Worm (Caenorhabditis elegans): ENCODE results near the gene F47C12.6.

F47C12.6 gene

DNA sequence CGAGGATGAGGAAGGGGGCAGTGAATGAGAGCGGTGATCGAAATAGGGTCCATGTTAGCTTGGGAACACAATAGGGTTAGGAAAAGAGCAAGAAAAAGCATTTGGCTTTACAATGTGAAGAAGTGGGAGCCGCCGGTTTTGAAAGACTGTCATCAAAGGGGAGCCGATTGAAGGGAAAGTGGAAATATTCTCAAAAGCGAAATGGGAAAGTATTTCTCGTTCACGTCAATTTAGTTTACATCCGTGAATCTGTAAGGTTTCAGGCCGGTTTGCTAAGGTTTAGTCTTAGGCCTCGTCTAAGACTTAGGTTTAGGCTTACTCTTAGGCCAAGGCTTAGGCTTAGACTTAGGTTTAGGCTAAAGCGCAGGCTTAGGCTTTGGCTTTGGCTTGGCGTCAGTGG lies 2.2 kb upstream of the F47C12.6 start, which contains the start of gene F47C12.7:
TSS of gene F47C12.7 (minus strand) at position 101 of the 400 bp plus-strand sequence.
- TF ChIP-seq F13H6.1 (tag; optimal IDR thresholded peaks at IDR 0.05) (no peak), nhr-77 (tag; optimal IDR thresholded peaks at IDR 0.05) (no peak), lin-13 (GFP tag; optimal IDR thresholded peaks at IDR 0.05) (no peak), lin-39 (tag; optimal IDR thresholded peaks at IDR 0.05) (no peak), lin-11 (tag; optimal IDR thresholded peaks at IDR 0.05) (no peak), sem-4 (tag; optimal IDR thresholded peaks at IDR 0.05) (no peak), aly-2 (tag; optimal IDR thresholded peaks at IDR 0.05) (no peak), nhr-129 (tag; optimal IDR thresholded peaks at IDR 0.05) (no peak), unc-39 (tag; optimal IDR thresholded peaks at IDR 0.05) (no peak), ztf-4 (tag; optimal IDR thresholded peaks at IDR 0.05) (no peak), snpc-4 (tag; optimal IDR thresholded peaks at IDR 0.05) (no peak), sma-3 (GFP tag; optimal IDR thresholded peaks at IDR 0.05) (no peak), egl-27 (tag; optimal IDR thresholded peaks at IDR 0.05) (no peak), ceh-82 (tag; optimal IDR thresholded peaks at IDR 0.05) (no peak)

DNA sequence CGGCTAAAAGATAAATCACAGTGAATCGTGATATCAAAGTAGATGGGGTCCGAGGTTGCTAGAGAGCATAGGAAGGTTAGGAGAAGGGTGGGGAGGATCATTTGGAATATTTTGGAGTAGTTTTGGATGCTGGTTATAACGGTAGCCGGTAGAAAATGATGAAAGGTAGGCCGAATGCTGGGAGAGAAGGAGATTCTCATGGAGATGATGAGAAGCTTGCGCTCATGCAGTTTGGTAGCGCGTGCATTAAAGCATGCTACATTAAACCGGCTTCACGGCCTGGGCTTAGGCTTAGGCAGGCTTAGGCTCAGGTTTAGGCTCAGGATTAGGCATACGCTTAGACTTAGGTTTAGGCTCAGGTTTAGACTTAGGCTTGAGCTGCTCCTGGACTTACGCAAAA lies 1.1 kb upstream of the F47C12.6 start, which contains the start of gene F47C12.13:
TSS of gene F47C12.13 (minus strand) at position 101 of the 400 bp plus-strand sequence.
- TF ChIP-seq ztf-1 (GFP tag; conservative IDR thresholded peaks at IDR 0.05) (no peak), dmd-4 (tag; optimal IDR thresholded peaks at IDR 0.05) (no peak), nhr-21 (tag; optimal IDR thresholded peaks at IDR 0.05) (no peak), R02D3.7 (tag; optimal IDR thresholded peaks at IDR 0.05) (no peak), ztf-4 (tag; optimal IDR thresholded peaks at IDR 0.05) (no peak), lin-13 (GFP tag; optimal IDR thresholded peaks at IDR 0.05) (no peak), ceh-16 (tag; optimal IDR thresholded peaks at IDR 0.05) (no peak), unc-55 (GFP tag; optimal IDR thresholded peaks at IDR 0.05) (no peak), blmp-1 (tag; optimal IDR thresholded peaks at IDR 0.05; ENCODE audit: insufficient read depth) (no peak), unc-39 (tag; optimal IDR thresholded peaks at IDR 0.05) (no peak), aly-2 (tag; optimal IDR thresholded peaks at IDR 0.05) (no peak)

DNA sequence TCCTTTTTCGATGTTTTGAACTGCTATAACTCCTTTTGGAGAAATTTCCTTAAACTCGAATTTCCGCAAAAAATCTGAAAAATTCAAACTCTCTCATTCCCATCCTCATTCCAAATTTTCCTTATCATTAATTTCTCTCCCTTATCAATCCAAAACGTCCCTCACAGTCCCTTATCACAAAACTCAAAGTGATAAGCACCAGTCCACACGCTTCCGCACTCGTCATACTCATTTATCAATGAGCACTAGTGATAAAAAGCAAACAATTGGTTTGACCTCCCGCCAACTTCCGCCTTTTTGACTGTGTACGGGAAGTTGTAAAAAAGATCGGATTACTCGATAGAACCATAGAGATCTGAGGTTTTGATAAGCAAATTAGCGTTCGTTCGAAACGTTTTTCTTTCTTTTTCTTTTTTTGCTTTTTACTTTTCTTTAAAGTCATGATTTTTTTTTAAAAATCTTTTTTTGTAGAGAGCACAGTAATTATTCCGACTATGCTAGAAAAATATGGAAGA lies 4.5 kb downstream of the F47C12.6 start, which contains the start of gene clec-78:
TSS of gene clec-78 (plus strand) at position 465 of the 515 bp plus-strand sequence.
- TF ChIP-seq lin-11 (tag; optimal IDR thresholded peaks at IDR 0.05) = no peak
- TF ChIP-seq fos-1 (tag; optimal IDR thresholded peaks at IDR 0.05) = peak; percentile 100
- TF ChIP-seq gmeb-1 (tag; optimal IDR thresholded peaks at IDR 0.05) = peak; percentile 62
- TF ChIP-seq egl-27 (tag; optimal IDR thresholded peaks at IDR 0.05) = peak; percentile 45
- no peak for TF ChIP-seq lin-13 (GFP tag; optimal IDR thresholded peaks at IDR 0.05)
- no peak for TF ChIP-seq dmd-4 (tag; optimal IDR thresholded peaks at IDR 0.05)
- peak; percentile 65 for TF ChIP-seq sma-9 (GFP tag; optimal IDR thresholded peaks at IDR 0.05)
- no peak for TF ChIP-seq sma-9 (tag; optimal IDR thresholded peaks at IDR 0.05)

DNA sequence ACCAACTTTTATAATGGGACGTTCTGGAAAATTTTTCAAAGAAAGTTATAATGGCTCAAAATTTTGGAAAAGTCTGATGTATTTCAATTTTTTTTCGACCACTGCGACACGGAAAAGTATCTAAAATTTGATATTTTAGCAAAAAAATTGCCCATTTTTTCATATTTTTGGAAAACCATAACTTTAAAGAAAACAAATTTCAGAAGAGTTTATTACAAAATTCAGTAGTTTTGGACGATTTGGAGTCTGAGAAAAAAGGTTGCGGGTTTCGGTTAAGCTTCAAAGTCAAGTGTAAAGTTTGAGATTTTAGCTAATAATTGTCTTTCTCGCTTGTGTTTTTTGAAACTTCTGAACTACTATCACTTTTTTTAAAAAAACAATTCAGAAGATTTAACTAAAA lies 5.1 kb downstream of the F47C12.6 start:
- TF ChIP-seq sem-4 (tag; optimal IDR thresholded peaks at IDR 0.05) = no peak
- TF ChIP-seq mdl-1 (tag; optimal IDR thresholded peaks at IDR 0.05) = no peak
- no peak for TF ChIP-seq ceh-82 (tag; optimal IDR thresholded peaks at IDR 0.05)
- no peak for TF ChIP-seq nhr-6 (tag; optimal IDR thresholded peaks at IDR 0.05)

DNA sequence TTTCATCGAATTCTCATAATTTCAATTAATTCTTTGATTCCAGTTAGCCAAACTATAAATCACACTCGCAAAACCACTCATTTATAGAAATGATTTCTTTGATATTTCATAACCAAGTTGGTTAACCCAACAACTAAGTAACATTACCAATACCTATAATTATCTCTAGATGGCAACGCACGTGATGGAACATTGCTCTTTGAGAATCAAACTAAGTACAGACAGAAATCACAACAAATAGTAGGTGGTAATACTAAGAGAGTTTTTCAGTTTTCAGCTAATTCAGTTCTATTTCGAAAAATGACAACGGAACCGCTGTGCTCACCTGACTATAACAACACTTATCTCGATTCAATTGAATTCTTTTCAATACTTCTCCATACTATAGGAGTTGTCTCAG lies 11.6 kb downstream of the F47C12.6 start, which contains the start of gene srh-223:
TSS of gene srh-223 (plus strand) at position 301 of the 400 bp plus-strand sequence.
- no peak for TF ChIP-seq alr-1 (tag; optimal IDR thresholded peaks at IDR 0.05)
- no peak for TF ChIP-seq nhr-12 (tag; optimal IDR thresholded peaks at IDR 0.05)
- TF ChIP-seq ztf-4 (tag; optimal IDR thresholded peaks at IDR 0.05) = no peak
- no peak for TF ChIP-seq lsy-2 (tag; optimal IDR thresholded peaks at IDR 0.05)
- TF ChIP-seq lin-39 (tag; optimal IDR thresholded peaks at IDR 0.05) = no peak
- no peak for TF ChIP-seq zag-1 (tag; optimal IDR thresholded peaks at IDR 0.05)
- TF ChIP-seq blmp-1 (tag; optimal IDR thresholded peaks at IDR 0.05; ENCODE audit: insufficient read depth) = no peak
- TF ChIP-seq dmd-4 (tag; optimal IDR thresholded peaks at IDR 0.05) = no peak
- TF ChIP-seq nhr-21 (tag; optimal IDR thresholded peaks at IDR 0.05) = no peak
- no peak for TF ChIP-seq R02D3.7 (tag; optimal IDR thresholded peaks at IDR 0.05)

DNA sequence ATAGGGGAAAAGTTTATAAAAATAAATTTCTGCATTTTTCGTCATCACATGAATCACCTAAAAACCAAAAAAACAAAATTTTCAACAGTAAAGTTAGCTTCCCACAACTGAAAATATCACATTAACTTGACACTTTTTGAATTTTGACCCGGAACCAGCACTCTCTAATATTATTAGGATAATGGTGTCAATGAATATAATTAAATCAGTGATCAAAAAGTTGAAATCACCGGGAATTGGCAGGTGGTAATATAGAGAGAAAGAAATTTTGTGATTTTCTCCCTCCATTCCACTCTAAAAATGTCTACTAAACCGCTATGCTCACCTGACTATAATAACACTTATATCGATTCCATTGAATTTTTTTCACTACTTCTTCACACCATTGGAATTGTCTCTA lies 13.7 kb downstream of the F47C12.6 start, which contains the start of gene srh-222:
TSS of gene srh-222 (plus strand) at position 301 of the 400 bp plus-strand sequence.
- TF ChIP-seq ZK546.5 (tag; optimal IDR thresholded peaks at IDR 0.05) (no peak), dmd-4 (tag; optimal IDR thresholded peaks at IDR 0.05) (no peak), lin-13 (GFP tag; optimal IDR thresholded peaks at IDR 0.05) (no peak), ceh-82 (tag; optimal IDR thresholded peaks at IDR 0.05) (no peak), unc-39 (tag; optimal IDR thresholded peaks at IDR 0.05) (no peak), nhr-23 (tag; optimal IDR thresholded peaks at IDR 0.05) (no peak), gmeb-1 (tag; optimal IDR thresholded peaks at IDR 0.05) (no peak), nhr-6 (tag; optimal IDR thresholded peaks at IDR 0.05) (no peak)

Data from whole organism, L2 larva.